Worm (Caenorhabditis elegans) whole organism, young adult: ENCODE data around the gene fbxb-115.

Experiments
- B0019.2 ChIP-seq: fragments of 200-800 bp; sonication (Bioruptor generic); conservative IDR thresholded peaks from 2 replicates; pipeline ENCODE4 v1.3.6; 2022; ENCODE audit warnings: missing genetic modification reagents, missing genetic modification characterization, missing compliant biosample characterization
- B0035.1 ChIP-seq: sonication (generic microtip); optimal IDR thresholded peaks from 2 replicates; lab custom pipeline; 2016; ENCODE audit warnings: missing genetic modification characterization, mild to moderate bottlenecking, missing compliant biosample characterization, missing genotype, missing genetic modification reagents
- D2030.7 ChIP-seq: fragments of 200-800 bp; sonication (Bioruptor generic); IDR thresholded peaks from 2 replicates; pipeline ENCODE4 v1.3.6; 2022; ENCODE audit warnings: missing genetic modification reagents, missing genetic modification characterization, missing compliant biosample characterization
- F10E7.11 ChIP-seq: sonication (generic microtip); optimal IDR thresholded peaks from 2 replicates; lab custom pipeline; 2017; ENCODE audit warnings: mild to moderate bottlenecking, missing genetic modification characterization, moderate library complexity, missing compliant biosample characterization
- F49E8.2 ChIP-seq: sonication (generic microtip); optimal IDR thresholded peaks from 3 replicates; lab custom pipeline; 2017; ENCODE audit warnings: missing genetic modification characterization, mild to moderate bottlenecking, missing compliant biosample characterization, antibody characterized with exemption, moderate library complexity; ENCODE audit not compliant: insufficient read depth
- K11D2.4 ChIP-seq: fragments of 200-800 bp; sonication (Bioruptor generic); IDR thresholded peaks from 2 replicates; pipeline ENCODE4 v1.3.6; 2022; ENCODE audit warnings: missing genetic modification reagents, missing genetic modification characterization, missing compliant biosample characterization
- K12H6.12 ChIP-seq: fragments of 200-800 bp; sonication (Bioruptor generic); optimal IDR thresholded peaks from 2 replicates; lab custom pipeline; 2018; ENCODE audit warnings: mild to moderate bottlenecking, missing genetic modification characterization, missing compliant biosample characterization
- Y53F4B.3 ChIP-seq: fragments of 200-800 bp; sonication (Bioruptor generic); IDR thresholded peaks from 2 replicates; pipeline ENCODE4 v1.3.6; 2022; ENCODE audit warnings: missing genetic modification reagents, missing genetic modification characterization, missing compliant biosample characterization
- Y53G8AR.9 ChIP-seq: fragments of 200-800 bp; sonication (Bioruptor generic); conservative IDR thresholded peaks from 2 replicates; pipeline ENCODE4 v1.3.6; 2022; ENCODE audit warnings: missing genetic modification reagents, missing genetic modification characterization, missing compliant biosample characterization
- Y79H2A.3 ChIP-seq: fragments of 200-800 bp; sonication (Bioruptor generic); conservative IDR thresholded peaks from 2 replicates; pipeline ENCODE4 v1.3.6; 2022; ENCODE audit warnings: missing genetic modification reagents, missing genetic modification characterization, missing compliant biosample characterization
- Y95B8A.8 ChIP-seq: fragments of 200-800 bp; sonication (Bioruptor generic); IDR thresholded peaks from 2 replicates; pipeline ENCODE4 v1.3.6; 2022; ENCODE audit warnings: missing genetic modification reagents, missing genetic modification characterization, missing compliant biosample characterization
- aptf-3 ChIP-seq: fragments of 200-800 bp; sonication (Bioruptor generic); IDR thresholded peaks from 2 replicates; pipeline ENCODE4 v1.3.6; 2022; ENCODE audit warnings: missing genetic modification characterization, missing compliant biosample characterization
- attf-3 ChIP-seq: fragments of 200-800 bp; sonication (Bioruptor generic); conservative IDR thresholded peaks from 2 replicates; pipeline ENCODE4 v1.3.6; 2022; ENCODE audit warnings: missing genetic modification reagents, missing genetic modification characterization, missing compliant biosample characterization
- attf-5 ChIP-seq: fragments of 200-800 bp; sonication (Bioruptor generic); optimal IDR thresholded peaks from 2 replicates; lab custom pipeline; 2018; ENCODE audit warnings: mild to moderate bottlenecking, missing genetic modification characterization, missing compliant biosample characterization
- attf-6 ChIP-seq: fragments of 200-800 bp; sonication (Bioruptor generic); IDR thresholded peaks from 2 replicates; pipeline ENCODE4 v1.3.6; 2022; ENCODE audit warnings: missing genetic modification reagents, missing genetic modification characterization, missing compliant biosample characterization
- bed-2 ChIP-seq: fragments of 200-800 bp; sonication (Bioruptor generic); IDR thresholded peaks from 2 replicates; pipeline ENCODE4 v1.3.6; 2022; ENCODE audit warnings: missing genetic modification reagents, missing genetic modification characterization, missing compliant biosample characterization
- cebp-1 ChIP-seq, 2 experiments: fragments of 200-800 bp in 1 of 2; sonication (Bioruptor generic) in 1 of 2; sonication (generic microtip) in 1 of 2; IDR thresholded peaks in 1 of 2; optimal IDR thresholded peaks in 1 of 2; 2 replicates each; pipeline versions ENCODE4 v1.3.6 to Lab custom; 2017 to 2022; ENCODE audit warnings: missing compliant biosample characterization in 2 of 2, missing genetic modification characterization in 2 of 2, mild to moderate bottlenecking in 1 of 2, missing genetic modification reagents in 1 of 2, moderate library complexity in 1 of 2
- ceh-100 ChIP-seq: fragments of 200-800 bp; sonication (Bioruptor generic); IDR thresholded peaks from 2 replicates; pipeline ENCODE4 v1.3.6; 2022; ENCODE audit warnings: missing genetic modification reagents, missing genetic modification characterization, missing compliant biosample characterization
- ceh-40 ChIP-seq: fragments of 200-800 bp; sonication (Bioruptor generic); IDR thresholded peaks from 2 replicates; pipeline ENCODE4 v1.3.6; 2022; ENCODE audit warnings: missing genetic modification characterization, missing compliant biosample characterization
- egrh-3 ChIP-seq: fragments of 200-800 bp; sonication (Bioruptor generic); IDR thresholded peaks from 2 replicates; pipeline ENCODE4 v1.3.6; 2022; ENCODE audit warnings: missing genetic modification reagents, missing genetic modification characterization, missing compliant biosample characterization
- fkh-3 ChIP-seq: sonication (generic microtip); optimal IDR thresholded peaks from 2 replicates; lab custom pipeline; 2016; ENCODE audit warnings: mild to moderate bottlenecking, missing genetic modification characterization, missing compliant biosample characterization
- hlh-12 ChIP-seq: sonication (generic microtip); optimal IDR thresholded peaks from 2 replicates; lab custom pipeline; 2016; ENCODE audit warnings: missing genetic modification characterization, missing compliant biosample characterization
- hmg-20 ChIP-seq: fragments of 200-800 bp; sonication (Bioruptor generic); IDR thresholded peaks from 2 replicates; pipeline ENCODE4 v1.3.6; 2022; ENCODE audit warnings: missing genetic modification reagents, missing genetic modification characterization, missing compliant biosample characterization
- let-607 ChIP-seq, 2 experiments: fragments of 200-800 bp in 1 of 2; sonication (Bioruptor generic) in 1 of 2; sonication (generic microtip) in 1 of 2; optimal IDR thresholded peaks; 2 replicates each; lab custom pipeline; 2016 to 2018; ENCODE audit warnings: mild to moderate bottlenecking in 2 of 2, missing compliant biosample characterization in 2 of 2, missing genetic modification characterization in 2 of 2, moderate library complexity in 2 of 2, missing genotype in 1 of 2
- lin-40 ChIP-seq: sonication (generic microtip); optimal IDR thresholded peaks from 2 replicates; lab custom pipeline; 2016; ENCODE audit warnings: missing genetic modification characterization, mild to moderate bottlenecking, missing compliant biosample characterization, missing genotype, missing genetic modification reagents
- lin-54 ChIP-seq: fragments of 200-800 bp; sonication (Bioruptor generic); optimal IDR thresholded peaks from 2 replicates; lab custom pipeline; 2018; ENCODE audit warnings: mild to moderate bottlenecking, missing genetic modification characterization, missing compliant biosample characterization
- lsl-1 ChIP-seq: fragments of 200-800 bp; sonication (Bioruptor generic); optimal IDR thresholded peaks from 2 replicates; lab custom pipeline; 2018; ENCODE audit warnings: mild to moderate bottlenecking, missing genetic modification characterization, moderate library complexity, missing compliant biosample characterization
- lsy-27 ChIP-seq: sonication (generic microtip); optimal IDR thresholded peaks from 2 replicates; lab custom pipeline; 2017; ENCODE audit warnings: missing genetic modification characterization, mild to moderate bottlenecking, missing compliant biosample characterization, antibody characterized with exemption, missing genotype, borderline replicate concordance; ENCODE audit not compliant: insufficient read depth
- mes-4 ChIP-seq: sonication (generic microtip); optimal IDR thresholded peaks from 2 replicates; lab custom pipeline; 2016; ENCODE audit warnings: missing genotype, missing genetic modification characterization, missing compliant biosample characterization
- nfyb-1 ChIP-seq: fragments of 200-800 bp; sonication (Bioruptor generic); IDR thresholded peaks from 2 replicates; pipeline ENCODE4 v1.3.6; 2022; ENCODE audit warnings: missing genetic modification reagents, missing genetic modification characterization, missing compliant biosample characterization
- pha-4 ChIP-seq: fragments of 150-350 bp; sonication (generic microtip); optimal IDR thresholded peaks from 2 replicates; lab custom pipeline; 2014; ENCODE audit warnings: missing biosample characterization, missing genetic modification reagents, missing genetic modification characterization
- sdz-38 ChIP-seq: sonication (generic microtip); optimal IDR thresholded peaks from 2 replicates; lab custom pipeline; 2016; ENCODE audit warnings: missing genotype, missing genetic modification characterization, missing compliant biosample characterization
- snpc-1.1 ChIP-seq: sonication (generic microtip); optimal IDR thresholded peaks from 2 replicates; lab custom pipeline; 2017; ENCODE audit warnings: missing genetic modification characterization, mild to moderate bottlenecking, missing compliant biosample characterization, antibody characterized with exemption, moderate library complexity, missing genotype, missing genetic modification reagents; ENCODE audit not compliant: insufficient read depth
- snpc-4 ChIP-seq, 5 experiments: fragments of 150-350 bp in 1 of 5; sonication (generic microtip) in 4 of 5; optimal IDR thresholded peaks; 2 replicates each; lab custom pipeline; 2014 to 2018; ENCODE audit warnings: missing genetic modification characterization in 5 of 5, missing biosample characterization in 3 of 5, antibody characterized with exemption in 2 of 5, mild to moderate bottlenecking in 2 of 5, missing compliant biosample characterization in 2 of 5, missing genotype in 2 of 5, moderate library complexity in 2 of 5, missing genetic modification reagents in 1 of 5
- tbp1 ChIP-seq: fragments of 200-800 bp; sonication (Bioruptor generic); optimal IDR thresholded peaks from 2 replicates; lab custom pipeline; 2018; ENCODE audit warnings: mild to moderate bottlenecking, missing genetic modification characterization, missing compliant biosample characterization
- unc-130 ChIP-seq: sonication (generic microtip); optimal IDR thresholded peaks from 2 replicates; lab custom pipeline; 2016; ENCODE audit warnings: missing genetic modification reagents, missing genetic modification characterization, missing compliant biosample characterization
- unc-62 ChIP-seq: fragments of 150-350 bp; optimal IDR thresholded peaks from 2 replicates; lab custom pipeline; 2014; ENCODE audit warnings: missing biosample characterization, missing genetic modification reagents, missing genetic modification characterization
- zfh-2 ChIP-seq: fragments of 200-800 bp; sonication (Bioruptor generic); conservative IDR thresholded peaks from 2 replicates; pipeline ENCODE4 v1.3.6; 2022; ENCODE audit warnings: missing genetic modification reagents, missing genetic modification characterization, missing compliant biosample characterization
- zim-3 ChIP-seq: sonication (generic microtip); optimal IDR thresholded peaks from 2 replicates; lab custom pipeline; 2017; ENCODE audit warnings: mild to moderate bottlenecking, missing genetic modification characterization, moderate library complexity, missing compliant biosample characterization
- ztf-22 ChIP-seq: fragments of 200-800 bp; sonication (Bioruptor generic); optimal IDR thresholded peaks from 2 replicates; lab custom pipeline; 2018; ENCODE audit warnings: mild to moderate bottlenecking, missing genetic modification characterization, moderate library complexity, missing compliant biosample characterization
- ztf-3 ChIP-seq: fragments of 200-800 bp; sonication (Bioruptor generic); optimal IDR thresholded peaks from 2 replicates; lab custom pipeline; 2018; ENCODE audit warnings: mild to moderate bottlenecking, missing genetic modification characterization, missing compliant biosample characterization

fbxb-115 gene

DNA sequence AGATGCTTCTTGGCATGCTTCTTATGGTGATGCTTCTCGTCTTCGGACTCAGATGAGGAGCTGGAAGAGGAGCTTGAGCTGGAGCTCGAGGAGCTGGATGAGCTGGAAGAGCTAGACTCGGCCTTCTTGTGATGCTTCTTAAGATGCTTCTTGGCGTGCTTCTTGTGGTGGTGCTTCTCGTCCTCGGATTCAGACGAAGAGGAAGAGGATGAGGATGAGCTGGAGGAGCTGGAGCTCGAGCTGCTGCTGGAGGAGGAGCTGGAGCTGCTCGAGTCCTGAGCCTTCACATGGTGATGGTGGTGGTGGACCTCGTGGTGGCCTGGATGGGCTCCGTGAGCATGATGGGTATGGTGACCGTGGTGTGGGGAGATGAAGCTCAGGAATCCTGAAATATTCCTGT is 37.2 kb downstream of the fbxb-115 start:
- TF ChIP-seq zfh-2 (GFP tag; lab: Robert Waterston, UW) (peak; percentile 82), F49E8.2 (tag; lab: Kevin White, UChicago) (no peak), Y53G8AR.9 (GFP tag; lab: Robert Waterston, UW) (0 out of 2 replicates have a peak, but pooled peaks have one; percentile 32), egrh-3 (GFP tag; lab: Robert Waterston, UW) (peak; percentile 83; the same call in 1 of the 2 replicates)

DNA sequence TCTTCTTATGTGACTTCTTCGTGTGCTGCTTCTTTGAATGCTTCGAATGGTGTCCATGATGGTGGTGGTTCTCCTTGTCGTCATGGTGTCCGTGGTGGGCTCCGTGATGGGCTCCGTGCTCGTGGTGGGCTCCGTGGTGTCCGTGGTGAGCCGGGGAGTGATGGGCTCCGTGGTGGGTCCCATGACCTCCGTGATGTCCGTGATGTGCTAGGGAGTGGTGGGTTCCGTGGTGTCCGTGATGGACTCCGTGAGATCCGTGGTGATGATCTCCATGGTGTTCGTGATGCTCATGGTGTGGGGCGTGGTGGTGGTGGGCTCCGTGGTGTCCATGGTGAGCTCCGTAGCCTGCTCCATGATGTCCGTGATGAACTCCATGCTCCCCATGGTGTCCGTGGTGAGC is 38.8 kb downstream of the fbxb-115 start:
- TF ChIP-seq F49E8.2 (tag; lab: Kevin White, UChicago) (no peak), K12H6.12 (no peak), aptf-3 (GFP tag; lab: Robert Waterston, UW) (no peak), Y53F4B.3 (GFP tag; lab: Robert Waterston, UW) (no peak), hmg-20 (no peak), zfh-2 (GFP tag; lab: Robert Waterston, UW) (peak; percentile 51; the same call in 1 of the 2 replicates)
- TF ChIP-seq, all 124 proteins: peak for 1

DNA sequence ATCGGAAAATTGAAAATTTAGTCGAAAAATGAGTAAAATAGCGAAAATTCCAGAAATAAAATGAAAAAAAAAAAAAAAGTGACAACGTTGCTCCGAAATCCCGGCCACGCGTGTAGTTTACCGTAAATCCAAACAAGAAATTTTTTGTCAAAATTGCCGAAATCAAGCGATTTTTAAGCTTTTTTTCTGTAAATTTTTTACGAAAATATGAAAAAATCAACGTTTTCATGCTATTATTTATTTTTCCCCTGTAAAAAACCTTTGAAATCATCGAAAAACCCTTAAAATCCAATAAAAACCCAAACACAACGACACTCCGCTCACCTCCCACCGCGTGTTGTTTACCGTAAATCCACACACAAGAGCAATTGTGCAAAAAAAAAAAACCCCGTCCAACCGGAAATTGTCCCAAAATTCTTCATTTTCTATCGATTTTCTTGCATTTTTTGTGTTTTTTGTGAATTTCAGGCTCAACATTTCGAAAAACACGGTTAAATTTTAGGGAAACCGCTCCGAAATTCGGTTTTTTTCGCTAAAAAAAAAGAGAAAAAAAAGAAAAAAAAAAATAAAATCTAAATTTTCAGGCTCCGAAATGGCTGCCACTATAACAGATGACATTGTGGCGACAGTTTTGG is 49.9 kb downstream of the fbxb-115 start, which contains the start of the genes Y39B6A.3 and pph-5:
Gene Y39B6A.3, minus strand, starts transcription at position 51 of the 635 bp plus-strand sequence.
Gene pph-5, plus strand, starts transcription at position 585 of the 635 bp plus-strand sequence.
- TF ChIP-seq attf-5 (GFP tag; lab: Kevin White, UChicago) (peak; percentile 69), D2030.7 (no peak; the same call in 1 of the 2 replicates), unc-130 (GFP tag; lab: Kevin White, UChicago) (no peak), zim-3 (tag; lab: Kevin White, UChicago) (no peak), K11D2.4 (GFP tag; lab: Robert Waterston, UW) (0 out of 2 replicates have a peak, but pooled peaks have one; percentile 38), K12H6.12 (peak; percentile 31), cebp-1 (GFP tag; IDR thresholded peaks at IDR 0.05; lab: Robert Waterston, UW) (no peak), cebp-1 (tag; optimal IDR thresholded peaks at IDR 0.05; lab: Kevin White, UChicago) (peak; percentile 2), mes-4 (no peak), fkh-3 (tag; lab: Kevin White, UChicago) (no peak), unc-62 (GFP tag; lab: Kevin White, UChicago) (no peak), Y79H2A.3 (GFP tag; lab: Robert Waterston, UW) (no peak), F10E7.11 (no peak), Y95B8A.8 (GFP tag; lab: Robert Waterston, UW) (no peak), pha-4 (tag; lab: Kevin White, UChicago) (no peak), ztf-22 (GFP tag; lab: Kevin White, UChicago) (no peak), snpc-4 (GFP tag; optimal IDR thresholded peaks at IDR 0.05; lab: Kevin White, UChicago) (no peak), snpc-4 (tag; optimal IDR thresholded peaks at IDR 0.05; lab: Kevin White, UChicago) (peak in 1 of 4 experiments; percentile 36), tbp1 (GFP tag; lab: Kevin White, UChicago) (no peak), B0019.2 (GFP tag; lab: Robert Waterston, UW) (no peak; the same call in 1 of the 2 replicates), ztf-3 (GFP tag; lab: Kevin White, UChicago) (no peak), let-607 (tag; optimal IDR thresholded peaks at IDR 0.05; lab: Kevin White, UChicago) (no peak), snpc-1.1 (no peak), lsy-27 (tag; lab: Kevin White, UChicago) (no peak), ceh-40 (no peak), lin-54 (GFP tag; lab: Kevin White, UChicago) (no peak), B0035.1 (tag; lab: Kevin White, UChicago) (no peak), attf-3 (GFP tag; lab: Robert Waterston, UW) (peak; percentile 98), ceh-100 (no peak), sdz-38 (tag; lab: Kevin White, UChicago) (no peak), hlh-12 (tag; lab: Kevin White, UChicago) (no peak), attf-6 (GFP tag; lab: Robert Waterston, UW) (no peak), lsl-1 (GFP tag; lab: Kevin White, UChicago) (no peak), lin-40 (tag; lab: Kevin White, UChicago) (peak; percentile 36), zfh-2 (GFP tag; lab: Robert Waterston, UW) (no peak), nfyb-1 (GFP tag; lab: Robert Waterston, UW) (no peak), bed-2 (GFP tag; lab: Robert Waterston, UW) (no peak)
